Worm (Caenorhabditis elegans): ENCODE data around the gene dct-14.

dct-14 gene

DNA sequence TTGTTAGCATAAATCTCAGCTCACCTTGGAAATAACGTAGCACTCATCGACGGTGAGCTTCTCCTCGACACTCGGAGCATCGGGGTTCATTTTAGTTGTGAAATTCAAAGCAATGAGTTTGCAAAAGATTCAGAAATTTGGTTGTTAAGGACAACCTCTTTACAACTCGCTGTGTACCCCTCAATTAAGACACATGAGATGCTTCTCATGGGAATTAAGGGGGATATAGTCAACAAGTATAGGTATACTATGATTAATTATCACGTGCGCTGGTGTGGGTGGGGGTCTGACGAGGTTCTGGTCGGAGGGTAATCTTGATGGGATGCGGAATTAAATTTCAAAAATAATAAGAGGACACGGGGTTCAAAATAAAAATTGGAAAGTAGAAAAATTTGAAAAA is at the start of gene dct-14:
Gene dct-14 (minus strand): TSS at position 101 of the 400 bp plus-strand sequence.
- TF ChIP-seq nhr-85 (tag) = no peak
- no peak for TF ChIP-seq egl-13 (tag; optimal IDR thresholded peaks at IDR 0.05)
- TF ChIP-seq fkh-8 (tag; optimal IDR thresholded peaks at IDR 0.05) = peak; percentile 14
- no peak for TF ChIP-seq efl-1 (optimal IDR thresholded peaks at IDR 0.05)
- peak in 1 of 2 experiments; percentile 1 for TF ChIP-seq efl-1 (GFP tag; optimal IDR thresholded peaks at IDR 0.05 in 1 of 2)
- TF ChIP-seq mep-1 (tag; optimal IDR thresholded peaks at IDR 0.05) = no peak

- TF ChIP-seq nhr-85 (tag) = no peak
- no peak for TF ChIP-seq aly-2 (tag; optimal IDR thresholded peaks at IDR 0.05)
- no peak for TF ChIP-seq swsn-7 (tag; optimal IDR thresholded peaks at IDR 0.05)
- no peak for TF ChIP-seq nhr-20 (tag; optimal IDR thresholded peaks at IDR 0.05)
- TF ChIP-seq alr-1 (tag; optimal IDR thresholded peaks at IDR 0.05; ENCODE audit: borderline replicate concordance) = no peak
- TF ChIP-seq lin-35 (GFP tag; optimal IDR thresholded peaks at IDR 0.05) = no peak
- no peak for TF ChIP-seq xbp-1 (tag; optimal IDR thresholded peaks at IDR 0.05)
- no peak for TF ChIP-seq unc-30 (tag; optimal IDR thresholded peaks at IDR 0.05)
- TF ChIP-seq mdl-1 (tag; optimal IDR thresholded peaks at IDR 0.05) = no peak
- TF ChIP-seq unc-98 (GFP tag; IDR thresholded peaks at IDR 0.05) = no peak
- TF ChIP-seq ztf-11 (tag; optimal IDR thresholded peaks at IDR 0.05) = no peak
- TF ChIP-seq blmp-1 (tag; optimal IDR thresholded peaks at IDR 0.05) = no peak
- no peak for TF ChIP-seq nhr-47 (tag; optimal IDR thresholded peaks at IDR 0.05)
- TF ChIP-seq unc-130 (tag; optimal IDR thresholded peaks at IDR 0.05) = no peak
- no peak for TF ChIP-seq ceh-63 (GFP tag; optimal IDR thresholded peaks at IDR 0.05)
- no peak for TF ChIP-seq nhr-77 (tag; optimal IDR thresholded peaks at IDR 0.05)
- TF ChIP-seq nhr-71 (tag; optimal IDR thresholded peaks at IDR 0.05) = no peak
Measured at ce11 chrV:20547048-20547447, 46.7 kb upstream of the dct-14 start, which contains the start of gene Y38H6C.18. Gene Y38H6C.18 (minus strand): TSS chrV:20547148.

ce11 chrV:20545742-20546141 is 45.4 kb upstream of the dct-14 start:
- TF ChIP-seq sptf-1 (tag; optimal IDR thresholded peaks at IDR 0.05) (no peak), elt-2 (tag; optimal IDR thresholded peaks at IDR 0.05) (peak; percentile 37)

- TF ChIP-seq nhr-71 (tag; optimal IDR thresholded peaks at IDR 0.05) (peak; percentile 27), mab-9 (GFP tag; IDR thresholded peaks at IDR 0.05) (no peak), unc-86 (tag; optimal IDR thresholded peaks at IDR 0.05) (peak; percentile 19), skn-1 (tag; optimal IDR thresholded peaks at IDR 0.05) (peak; percentile 22), fkh-10 (GFP tag; optimal IDR thresholded peaks at IDR 0.05) (no peak), nhr-20 (tag; optimal IDR thresholded peaks at IDR 0.05) (peak; percentile 6), lin-35 (GFP tag; optimal IDR thresholded peaks at IDR 0.05) (peak in 1 of 2 experiments; percentile 28), elt-2 (tag; optimal IDR thresholded peaks at IDR 0.05) (peak; percentile 53)
Measured at ce11 chrV:20544610-20545009, 44.3 kb upstream of the dct-14 start.

DNA sequence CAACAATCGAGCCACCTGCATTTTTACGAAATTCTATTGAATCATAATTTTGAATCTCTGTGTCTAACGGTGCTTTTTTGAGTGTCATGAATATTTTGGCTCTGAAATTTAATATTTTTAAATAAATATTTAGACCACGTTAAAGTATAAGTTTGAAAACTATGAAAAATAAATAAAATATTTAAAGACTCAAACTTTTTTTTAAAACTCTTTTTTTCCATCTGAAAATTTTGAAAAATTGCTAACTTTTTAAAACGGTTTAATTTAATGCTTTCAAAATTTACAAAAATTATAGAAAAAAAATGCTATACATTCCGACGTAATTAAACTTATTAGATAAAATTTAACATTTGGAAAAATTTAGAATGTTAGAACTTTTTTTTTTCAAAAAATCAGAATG is 43.8 kb upstream of the dct-14 start, which contains the start of gene slc-36.3:
Gene slc-36.3 (minus strand): TSS at position 101 of the 400 bp plus-strand sequence.
- no peak for TF ChIP-seq zip-4 (GFP tag; optimal IDR thresholded peaks at IDR 0.05)
- TF ChIP-seq ces-1 (GFP tag; optimal IDR thresholded peaks at IDR 0.05) = no peak
- TF ChIP-seq nhr-47 (tag; optimal IDR thresholded peaks at IDR 0.05) = no peak
- TF ChIP-seq jun-1 (tag; optimal IDR thresholded peaks at IDR 0.05) = no peak
- no peak for TF ChIP-seq sox-4 (tag; optimal IDR thresholded peaks at IDR 0.05)
- no peak for TF ChIP-seq lir-3 (tag; optimal IDR thresholded peaks at IDR 0.05; ENCODE audit: poor library complexity)
- TF ChIP-seq hlh-17 (GFP tag; optimal IDR thresholded peaks at IDR 0.05; ENCODE audit: borderline replicate concordance) = no peak
- TF ChIP-seq C34B4.2 (tag; optimal IDR thresholded peaks at IDR 0.05) = no peak
- TF ChIP-seq unc-98 (GFP tag; IDR thresholded peaks at IDR 0.05) = no peak
- TF ChIP-seq nhr-237 (tag; optimal IDR thresholded peaks at IDR 0.05) = no peak
- no peak for TF ChIP-seq hlh-4 (tag; optimal IDR thresholded peaks at IDR 0.05)
- TF ChIP-seq dpl-1 (GFP tag; optimal IDR thresholded peaks at IDR 0.05) = no peak
- no peak for TF ChIP-seq efl-1 (optimal IDR thresholded peaks at IDR 0.05)
- no peak for TF ChIP-seq efl-1 (GFP tag; optimal IDR thresholded peaks at IDR 0.05 in 1 of 2)
- no peak for TF ChIP-seq nhr-12 (tag; optimal IDR thresholded peaks at IDR 0.05)
- no peak for TF ChIP-seq sptf-1 (tag; optimal IDR thresholded peaks at IDR 0.05)
- TF ChIP-seq nhr-28 (tag; optimal IDR thresholded peaks at IDR 0.05) = no peak
- TF ChIP-seq unc-86 (tag; optimal IDR thresholded peaks at IDR 0.05) = no peak
- no peak for TF ChIP-seq tbx-2 (tag; optimal IDR thresholded peaks at IDR 0.05)

Measured in whole organism, L1 larva.